Fruit fly (Drosophila melanogaster): Measurements from ENCODE around the gene Vha100-4.

Gene Vha100-4

dm6 chr3R:18436550-18437362, 47.2 kb upstream of the Vha100-4 start (continued):
- TF ChIP-seq lilli (GFP tag; optimal IDR thresholded peaks at IDR 0.05) (peak; percentile 81), CG15514 (GFP tag; optimal IDR thresholded peaks at IDR 0.05) (peak; percentile 57), CG2116 (GFP tag; optimal IDR thresholded peaks at IDR 0.05) (no peak), CG30020 (tag; optimal IDR thresholded peaks at IDR 0.05) (no peak), CG7372 (GFP tag; IDR thresholded peaks at IDR 0.05) (no peak), CG12071 (GFP tag; optimal IDR thresholded peaks at IDR 0.05) (peak; percentile 43), TFAM (GFP tag; optimal IDR thresholded peaks at IDR 0.05) (no peak), Awh (GFP tag; IDR thresholded peaks at IDR 0.05) (no peak), CoRest (tag; optimal IDR thresholded peaks at IDR 0.05) (peak; percentile 65), CG1602 (GFP tag; optimal IDR thresholded peaks at IDR 0.05) (peak; percentile 43), h (optimal IDR thresholded peaks at IDR 0.05) (no peak), CG17385 (GFP tag; optimal IDR thresholded peaks at IDR 0.05) (peak; percentile 50), H15 (GFP tag; IDR thresholded peaks at IDR 0.05) (no peak), CG4820 (GFP tag; optimal IDR thresholded peaks at IDR 0.05) (peak; percentile 50), inv (GFP tag; IDR thresholded peaks at IDR 0.05; ENCODE audit: partially characterized antibody) (no peak), Trl (optimal IDR thresholded peaks at IDR 0.05) (peak; percentile 67 to 92), Trl (GFP tag; optimal IDR thresholded peaks at IDR 0.05) (peak; percentile 29), CG11456 (GFP tag; IDR thresholded peaks at IDR 0.05) (no peak), Mrtf (GFP tag; IDR thresholded peaks at IDR 0.05) (no peak), Dll (GFP tag; IDR thresholded peaks at IDR 0.05; ENCODE audit: partially characterized antibody) (no peak), chm (GFP tag; IDR thresholded peaks at IDR 0.05) (no peak), CG10274 (GFP tag; optimal IDR thresholded peaks at IDR 0.05) (peak; percentile 41), Camta (GFP tag; optimal IDR thresholded peaks at IDR 0.05) (peak; percentile 3), CG11696 (GFP tag; IDR thresholded peaks at IDR 0.05) (no peak), unpg (GFP tag; optimal IDR thresholded peaks at IDR 0.05) (peak; percentile 71), Elba2 (GFP tag; optimal IDR thresholded peaks at IDR 0.05) (no peak), CG31365 (tag; optimal IDR thresholded peaks at IDR 0.05) (no peak), Dad (GFP tag; optimal IDR thresholded peaks at IDR 0.05) (peak; percentile 34), tll (GFP tag; optimal IDR thresholded peaks at IDR 0.05) (no peak), Stat92E (GFP tag; optimal IDR thresholded peaks at IDR 0.05) (no peak), CG8388 (GFP tag; optimal IDR thresholded peaks at IDR 0.05) (peak; percentile 7), Side (GFP tag; optimal IDR thresholded peaks at IDR 0.05) (peak; percentile 53), Dp (GFP tag; optimal IDR thresholded peaks at IDR 0.05) (no peak), nmo (GFP tag; optimal IDR thresholded peaks at IDR 0.05) (peak; percentile 63), CG8924 (tag; optimal IDR thresholded peaks at IDR 0.05) (peak; percentile 72), vvl (GFP tag; IDR thresholded peaks at IDR 0.05) (no peak; the same call in 1 of the 2 replicates), CG4328 (GFP tag; optimal IDR thresholded peaks at IDR 0.05) (no peak), Mad (GFP tag; optimal IDR thresholded peaks at IDR 0.05) (no peak), Lhr (GFP tag; optimal IDR thresholded peaks at IDR 0.05) (no peak), knrl (GFP tag; IDR thresholded peaks at IDR 0.05; ENCODE audit: partially characterized antibody) (no peak), CG31224 (GFP tag; IDR thresholded peaks at IDR 0.05) (peak; percentile 33; the same call in 1 of the 2 replicates), D19A (tag; optimal IDR thresholded peaks at IDR 0.05) (no peak), sens (GFP tag) (peak; percentile 91), cato (GFP tag; optimal IDR thresholded peaks at IDR 0.05; ENCODE audit: borderline replicate concordance) (no peak), B-H2 (GFP tag; optimal IDR thresholded peaks at IDR 0.05) (no peak), lbe (GFP tag; optimal IDR thresholded peaks at IDR 0.05) (peak; percentile 64), Usf (GFP tag; optimal IDR thresholded peaks at IDR 0.05) (peak; percentile 27), so (GFP tag; IDR thresholded peaks at IDR 0.05) (no peak), Dek (tag; optimal IDR thresholded peaks at IDR 0.05) (peak; percentile 64), CG13775 (GFP tag; optimal IDR thresholded peaks at IDR 0.05) (peak; percentile 35)

All from whole organism, embryonic.